Worm (Caenorhabditis elegans): Measurements from ENCODE around the gene Y56A3A.16.

ce11 chrIII:11938525-11938924 is 24.4 kb upstream of the Y56A3A.16 start:
- TF ChIP-seq aha-1 (tag; optimal IDR thresholded peaks at IDR 0.05): no peak
- TF ChIP-seq zip-4 (GFP tag; optimal IDR thresholded peaks at IDR 0.05): no peak

Measured in whole organism, L1 larva.